Worm (Caenorhabditis elegans): ENCODE data around the gene srz-32.

DNA sequence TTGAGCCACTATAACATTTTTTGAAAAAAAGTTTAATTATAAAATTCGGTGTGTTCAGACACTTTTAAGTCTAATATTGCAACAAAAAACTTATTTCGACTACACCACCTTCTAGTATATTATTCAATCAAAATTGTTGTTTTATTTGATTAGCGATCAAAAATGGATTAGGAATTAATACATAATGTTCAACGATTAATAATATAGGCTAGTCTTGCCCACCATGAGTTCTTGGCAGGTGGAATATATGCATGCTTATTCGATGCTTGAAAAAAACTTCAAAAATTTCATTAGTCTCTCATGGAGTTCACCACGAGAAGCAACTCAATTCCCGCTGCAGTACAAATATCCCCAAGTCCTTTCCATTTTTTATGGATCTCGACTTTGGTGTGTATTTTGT, at the start of gene srz-32:
- TF ChIP-seq hlh-13 (GFP tag; optimal IDR thresholded peaks at IDR 0.05): no peak
- no peak for TF ChIP-seq odd-2 (tag; optimal IDR thresholded peaks at IDR 0.05)
- no peak for TF ChIP-seq pha-4 (tag; optimal IDR thresholded peaks at IDR 0.05)
- no peak for TF ChIP-seq Y22D7AL.16 (tag; optimal IDR thresholded peaks at IDR 0.05)
- TF ChIP-seq hlh-6 (tag; optimal IDR thresholded peaks at IDR 0.05): no peak
- no peak for TF ChIP-seq sdc-2 (tag; optimal IDR thresholded peaks at IDR 0.05)
- no peak for TF ChIP-seq nfya-1 (tag; optimal IDR thresholded peaks at IDR 0.05)
- TF ChIP-seq npax-4 (tag; optimal IDR thresholded peaks at IDR 0.05): no peak
